Worm (Caenorhabditis elegans) whole organism, L4 larva: Measurements from ENCODE around the gene ZC262.2.
A peak's percentile ranks its signal among the peaks of the same experiment; 100 is the strongest.

Experiments
- mdt-29 ChIP-seq: fragments of 200-800 bp; sonication (Bioruptor generic); IDR thresholded peaks from 2 replicates; pipeline ENCODE4 v1.3.6; 2022; ENCODE audit warnings: missing genetic modification reagents, missing genetic modification characterization, missing compliant biosample characterization
- unc-62 ChIP-seq, 3 experiments: fragments of 150-350 bp in 1 of 3; sonication (generic microtip); optimal IDR thresholded peaks in 2 of 3; peaks in 1 of 3; 1 replicate in 1 of 3; 2 replicates in 2 of 3; lab custom pipeline; 2014 to 2017; ENCODE audit warnings: missing biosample characterization in 3 of 3, missing genetic modification characterization in 3 of 3, missing genetic modification reagents in 3 of 3, missing genotype in 1 of 3

DNA sequence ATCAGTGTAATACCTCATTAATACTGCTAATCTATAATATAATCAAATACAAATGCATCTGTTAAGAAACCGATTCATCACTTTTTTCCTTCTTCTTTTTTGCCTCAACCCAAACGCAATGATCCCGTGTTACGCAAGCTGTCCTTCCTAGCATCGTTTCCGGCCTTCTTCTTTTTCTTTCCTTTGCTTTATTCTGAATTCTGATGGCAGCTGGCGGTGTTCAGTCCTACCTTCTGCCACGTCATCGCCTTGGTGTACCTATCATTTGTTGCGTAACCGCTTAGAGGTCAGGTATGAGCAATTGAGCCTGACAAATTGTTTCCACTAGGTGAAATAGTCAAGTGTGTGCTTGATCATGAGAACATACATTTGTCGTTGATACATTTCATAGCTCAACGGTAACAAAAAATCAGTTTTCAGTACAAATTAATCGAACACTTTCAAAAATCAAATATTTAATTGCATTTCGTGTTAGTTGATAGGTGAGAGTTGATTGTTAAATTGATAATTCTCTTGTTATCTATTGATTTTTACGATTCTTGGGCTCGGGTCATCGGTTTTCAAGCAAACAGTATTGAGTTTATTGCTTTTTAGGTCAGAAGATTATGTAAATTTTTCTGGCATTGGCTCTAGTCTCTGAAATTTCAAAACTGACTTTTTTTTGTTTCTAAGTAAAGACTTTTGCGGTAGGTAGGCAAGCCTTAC lies 33.5 kb upstream of the ZC262.2 start:
- no peak for TF ChIP-seq mdt-29 (GFP tag; lab: Robert Waterston, UW)
- TF ChIP-seq unc-62 (GFP tag; optimal IDR thresholded peaks at IDR 0.05 in 1 of 2; lab: Kevin White, UChicago) = peak in 1 of 2 experiments; percentile 54
- TF ChIP-seq unc-62 (tag; optimal IDR thresholded peaks at IDR 0.05; lab: Kevin White, UChicago) = no peak
